Fruit fly (Drosophila melanogaster) ovary, adult (tissue): Measurements from ENCODE around the gene CG10802.

Experiments
- CG17801 ChIP-seq: fragments of 200-800 bp; optimal IDR thresholded peaks from 2 replicates; lab custom pipeline; 2019; ENCODE audit warnings: missing biosample characterization, mild to moderate bottlenecking, missing genetic modification characterization, moderate library complexity; ENCODE audit not compliant: partially characterized antibody

CG10802 gene

DNA sequence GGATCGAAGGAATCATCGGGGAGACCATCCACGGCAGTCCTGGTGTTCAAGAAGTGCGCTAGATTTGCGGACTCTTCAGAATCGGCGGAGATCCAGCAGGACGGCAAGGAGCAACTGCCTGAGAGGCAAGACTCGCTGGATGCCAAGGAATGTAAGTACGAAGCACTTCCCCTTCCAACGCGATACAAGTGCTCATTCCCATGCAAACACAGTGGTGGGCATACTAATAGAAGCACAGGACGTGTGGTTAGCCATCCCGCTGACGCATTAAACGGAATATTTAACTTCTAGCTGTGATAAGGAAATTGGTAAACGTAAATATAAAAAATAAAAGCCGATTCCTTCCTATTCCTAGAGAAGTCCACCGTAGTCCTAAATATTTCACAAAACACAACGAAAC is 3.1 kb downstream of the CG10802 start:
- no peak for TF ChIP-seq CG17801 (GFP tag; lab: Kevin White, UChicago)

DNA sequence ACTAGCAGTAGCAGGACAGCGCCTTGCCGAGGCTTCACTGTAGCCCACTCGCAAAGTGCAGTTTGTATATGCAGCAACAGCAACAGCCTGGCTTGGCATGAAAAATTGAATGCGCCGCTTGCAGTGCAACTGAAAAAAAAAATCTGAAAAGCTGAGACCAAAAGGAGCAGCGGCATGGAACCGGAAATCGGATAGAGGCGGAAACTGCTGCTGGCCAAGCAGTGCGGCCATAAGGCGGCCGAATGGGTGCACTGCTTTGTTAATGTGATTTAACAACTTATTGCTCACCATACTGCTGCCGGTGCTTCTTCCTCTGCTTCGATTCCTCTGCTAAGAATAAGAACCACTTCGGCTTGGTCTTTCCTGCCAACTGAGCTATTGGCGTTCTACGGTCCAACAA is 21.5 kb downstream of the CG10802 start:
- TF ChIP-seq CG17801 (GFP tag; lab: Kevin White, UChicago) = no peak

DNA sequence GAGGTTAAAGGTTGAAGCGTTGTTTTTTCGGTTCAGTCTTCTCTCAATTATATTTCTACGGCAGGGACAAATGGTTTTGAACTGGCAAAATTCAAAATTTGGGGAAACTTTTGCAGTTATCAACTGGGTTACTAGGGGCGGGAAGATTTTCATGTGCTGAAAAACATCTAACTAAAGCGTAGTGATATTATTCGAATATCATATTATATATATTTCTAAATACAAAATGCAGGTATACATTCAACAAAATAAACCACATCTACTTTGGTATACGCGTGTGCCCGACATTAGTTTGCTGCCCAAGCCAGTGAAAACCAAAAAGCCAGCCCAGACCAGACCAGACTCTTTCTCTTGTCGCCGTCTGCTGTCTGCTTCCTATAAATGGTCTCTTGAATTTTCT is 22.0 kb downstream of the CG10802 start, which contains the start of gene Gas8:
TSS of gene Gas8 (minus strand) at position 101 of the 400 bp plus-strand sequence.
- no peak for TF ChIP-seq CG17801 (GFP tag; lab: Kevin White, UChicago)

DNA sequence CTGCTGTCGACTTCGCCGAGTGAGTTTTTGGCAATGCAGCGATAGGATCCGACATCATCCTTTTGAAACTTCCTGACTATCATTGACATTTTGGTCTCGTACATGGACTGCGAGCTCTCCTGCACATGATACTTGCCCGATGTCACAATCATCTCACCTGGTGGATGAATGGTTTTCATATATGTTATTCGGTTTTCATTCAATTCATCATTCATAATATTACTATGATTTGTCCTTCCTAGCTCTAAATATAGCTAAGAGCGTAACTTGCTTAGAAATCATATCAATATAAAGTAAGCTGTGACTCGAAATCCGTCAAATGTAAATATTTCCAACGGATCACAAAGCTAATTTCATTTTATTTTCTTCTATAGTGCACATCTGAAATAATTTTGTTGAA is 31.3 kb downstream of the CG10802 start, which contains the start of gene CG13021:
TSS of gene CG13021 (plus strand) at position 301 of the 400 bp plus-strand sequence.
- no peak for TF ChIP-seq CG17801 (GFP tag; lab: Kevin White, UChicago)

DNA sequence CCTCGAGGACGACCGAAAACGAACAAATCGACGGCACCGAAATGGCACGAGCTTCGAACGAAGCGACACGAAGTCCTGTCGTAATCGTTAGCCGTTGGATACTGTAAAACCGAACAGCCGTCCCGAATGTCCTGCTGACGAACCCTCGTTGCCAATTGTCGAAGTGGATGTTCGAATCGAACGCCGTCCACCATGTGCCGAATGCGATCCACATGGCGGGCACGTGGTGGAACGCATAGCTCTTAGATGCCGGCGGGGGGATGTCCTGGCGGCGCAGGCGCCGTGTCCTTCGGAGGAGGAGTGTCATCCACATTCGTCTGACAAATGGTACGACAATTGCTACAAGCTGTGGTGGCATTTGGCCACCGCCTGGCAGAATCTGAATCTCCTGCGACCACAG is 47.9 kb downstream of the CG10802 start:
- no peak for TF ChIP-seq CG17801 (GFP tag; lab: Kevin White, UChicago)
